Worm (Caenorhabditis elegans) whole organism, L1 larva: ENCODE measurements around the gene lsm-4.
A peak's percentile ranks its signal among the peaks of the same experiment; 100 is the strongest.

Source experiments
- C04F5.9 ChIP-seq: sonication (generic microtip); optimal IDR thresholded peaks from 2 replicates; lab custom pipeline; 2016; ENCODE audit warnings: missing genetic modification characterization, missing compliant biosample characterization
- C34B4.2 ChIP-seq: sonication (generic microtip); optimal IDR thresholded peaks from 2 replicates; lab custom pipeline; 2017; ENCODE audit warnings: mild to moderate bottlenecking, missing genetic modification characterization, missing compliant biosample characterization
- Y116A8C.19 ChIP-seq: sonication (generic microtip); optimal IDR thresholded peaks from 2 replicates; lab custom pipeline; 2016; ENCODE audit warnings: missing compliant biosample characterization, missing genetic modification characterization, borderline replicate concordance
- aha-1 ChIP-seq: fragments of 150-350 bp; optimal IDR thresholded peaks from 2 replicates; lab custom pipeline; 2014; ENCODE audit warnings: missing biosample characterization, missing genetic modification characterization
- alr-1 ChIP-seq: fragments of 200-800 bp; sonication (Bioruptor generic); optimal IDR thresholded peaks from 2 replicates; lab custom pipeline; 2018; ENCODE audit warnings: borderline replicate concordance, mild to moderate bottlenecking, missing genetic modification characterization, missing compliant biosample characterization
- aly-2 ChIP-seq: fragments of 150-350 bp; optimal IDR thresholded peaks from 2 replicates; lab custom pipeline; 2014; ENCODE audit warnings: missing biosample characterization, missing genetic modification characterization
- ama-1 ChIP-seq: fragments of 150-350 bp; optimal IDR thresholded peaks from 2 replicates; lab custom pipeline; 2014
- blmp-1 ChIP-seq: fragments of 150-350 bp; optimal IDR thresholded peaks from 2 replicates; lab custom pipeline; 2014; ENCODE audit warnings: missing biosample characterization, missing genetic modification characterization
- ceh-82 ChIP-seq, 3 experiments: fragments of 150-350 bp in 1 of 3; sonication (generic microtip) in 2 of 3; optimal IDR thresholded peaks; 2 replicates each; lab custom pipeline; 2014 to 2017; ENCODE audit warnings: missing biosample characterization in 3 of 3, missing genetic modification characterization in 3 of 3
- ceh-88 ChIP-seq: fragments of 200-800 bp; sonication (Bioruptor generic); IDR thresholded peaks from 2 replicates; pipeline ENCODE4 v1.3.6; 2022; ENCODE audit warnings: missing genetic modification characterization, missing compliant biosample characterization
- ces-1 ChIP-seq: fragments of 150-350 bp; optimal IDR thresholded peaks from 2 replicates; lab custom pipeline; 2014; ENCODE audit warnings: missing biosample characterization, missing genetic modification reagents, missing genetic modification characterization
- dpl-1 ChIP-seq, 3 experiments: fragments of 150-350 bp in 2 of 3; sonication (generic microtip) in 1 of 3; optimal IDR thresholded peaks; 2 replicates each; lab custom pipeline; 2014 to 2017; ENCODE audit warnings: missing biosample characterization in 3 of 3, missing genetic modification characterization in 3 of 3, missing genetic modification reagents in 3 of 3
- dsc-1 ChIP-seq: sonication (generic microtip); optimal IDR thresholded peaks from 2 replicates; lab custom pipeline; 2016; ENCODE audit warnings: mild to moderate bottlenecking, missing genetic modification characterization, missing compliant biosample characterization
- elt-3 ChIP-seq, 6 experiments: fragments of 150-350 bp in 1 of 6; sonication (generic microtip); optimal IDR thresholded peaks; 2 replicates each; lab custom pipeline; 2017 to 2018; ENCODE audit warnings: missing biosample characterization in 6 of 6, missing genetic modification characterization in 6 of 6, inconsistent platforms in 1 of 6
- fkh-10 ChIP-seq: sonication (generic microtip); optimal IDR thresholded peaks from 2 replicates; lab custom pipeline; 2017; ENCODE audit warnings: missing biosample characterization, missing genetic modification reagents, missing genetic modification characterization
- fkh-8 ChIP-seq: sonication (generic microtip); optimal IDR thresholded peaks from 2 replicates; lab custom pipeline; 2016; ENCODE audit warnings: mild to moderate bottlenecking, missing genetic modification characterization, missing compliant biosample characterization
- fos-1 ChIP-seq: fragments of 150-350 bp; optimal IDR thresholded peaks from 2 replicates; lab custom pipeline; 2014; ENCODE audit warnings: missing biosample characterization, missing genetic modification characterization
- hlh-17 ChIP-seq: fragments of 200-800 bp; sonication (Bioruptor generic); optimal IDR thresholded peaks from 2 replicates; lab custom pipeline; 2018; ENCODE audit warnings: missing genetic modification characterization, mild to moderate bottlenecking, missing compliant biosample characterization, moderate library complexity, borderline replicate concordance
- irx-1 ChIP-seq: sonication (generic microtip); optimal IDR thresholded peaks from 2 replicates; lab custom pipeline; 2016; ENCODE audit warnings: missing genetic modification characterization, missing compliant biosample characterization
- isw-1 ChIP-seq: fragments of 200-800 bp; sonication (Bioruptor generic); IDR thresholded peaks from 2 replicates; pipeline ENCODE4 v1.3.6; 2022; ENCODE audit warnings: missing genetic modification characterization, missing compliant biosample characterization
- jun-1 ChIP-seq: fragments of 150-350 bp; optimal IDR thresholded peaks from 2 replicates; lab custom pipeline; 2014; ENCODE audit warnings: missing biosample characterization, missing genetic modification reagents, missing genetic modification characterization
- lin-14 ChIP-seq: fragments of 200-800 bp; sonication (Bioruptor generic); optimal IDR thresholded peaks from 2 replicates; lab custom pipeline; 2018; ENCODE audit warnings: mild to moderate bottlenecking, missing genetic modification characterization, moderate library complexity, missing compliant biosample characterization
- lin-15B ChIP-seq: fragments of 150-350 bp; sonication (generic microtip); optimal IDR thresholded peaks from 3 replicates; lab custom pipeline; 2014; ENCODE audit warnings: missing biosample characterization, missing genetic modification characterization
- lin-35 ChIP-seq, 2 experiments: fragments of 150-350 bp; optimal IDR thresholded peaks; 2 replicates each; lab custom pipeline; 2014; ENCODE audit warnings: missing biosample characterization in 2 of 2, missing genetic modification characterization in 2 of 2, missing genetic modification reagents in 2 of 2
- lsy-2 ChIP-seq, 2 experiments: fragments of 150-350 bp; optimal IDR thresholded peaks; 2 replicates each; lab custom pipeline; 2014; ENCODE audit warnings: missing biosample characterization in 2 of 2, missing genetic modification characterization in 2 of 2
- mab-9 ChIP-seq: fragments of 200-800 bp; sonication (Bioruptor generic); IDR thresholded peaks from 2 replicates; pipeline ENCODE4 v1.3.6; 2022; ENCODE audit warnings: missing genetic modification reagents, missing genetic modification characterization, missing compliant biosample characterization
- mdl-1 ChIP-seq, 2 experiments: fragments of 150-350 bp; optimal IDR thresholded peaks; 2 replicates each; lab custom pipeline; 2014 to 2017; ENCODE audit warnings: missing biosample characterization in 2 of 2, missing genetic modification characterization in 2 of 2, inconsistent platforms in 1 of 2
- mef-2 ChIP-seq: fragments of 150-350 bp; optimal IDR thresholded peaks from 2 replicates; lab custom pipeline; 2014; ENCODE audit warnings: missing biosample characterization, missing genetic modification characterization
- mep-1 ChIP-seq: fragments of 150-350 bp; optimal IDR thresholded peaks from 2 replicates; lab custom pipeline; 2014; ENCODE audit warnings: missing biosample characterization, missing genetic modification characterization
- nhr-11 ChIP-seq: fragments of 150-350 bp; optimal IDR thresholded peaks from 2 replicates; lab custom pipeline; 2014; ENCODE audit warnings: missing biosample characterization, missing genetic modification characterization
- nhr-12 ChIP-seq: sonication (generic microtip); optimal IDR thresholded peaks from 2 replicates; lab custom pipeline; 2017; ENCODE audit warnings: missing biosample characterization, missing genetic modification characterization
- nhr-20 ChIP-seq: sonication (generic microtip); optimal IDR thresholded peaks from 2 replicates; lab custom pipeline; 2016; ENCODE audit warnings: mild to moderate bottlenecking, missing genetic modification characterization, missing compliant biosample characterization
- nhr-237 ChIP-seq: fragments of 150-350 bp; optimal IDR thresholded peaks from 2 replicates; lab custom pipeline; 2014; ENCODE audit warnings: missing biosample characterization, missing genetic modification characterization
- nhr-28 ChIP-seq: fragments of 150-350 bp; optimal IDR thresholded peaks from 2 replicates; lab custom pipeline; 2014; ENCODE audit warnings: missing biosample characterization, missing genetic modification characterization
- nhr-47 ChIP-seq: sonication (generic microtip); optimal IDR thresholded peaks from 2 replicates; lab custom pipeline; 2016; ENCODE audit warnings: mild to moderate bottlenecking, missing genetic modification characterization, moderate library complexity, missing compliant biosample characterization
- nhr-71 ChIP-seq: sonication (generic microtip); optimal IDR thresholded peaks from 2 replicates; lab custom pipeline; 2016; ENCODE audit warnings: mild to moderate bottlenecking, missing genetic modification characterization, moderate library complexity, missing compliant biosample characterization
- nhr-77 ChIP-seq: fragments of 150-350 bp; optimal IDR thresholded peaks from 2 replicates; lab custom pipeline; 2014; ENCODE audit warnings: missing biosample characterization, missing genetic modification characterization
- nhr-84 ChIP-seq: sonication (generic microtip); optimal IDR thresholded peaks from 2 replicates; lab custom pipeline; 2017; ENCODE audit warnings: missing biosample characterization, missing genetic modification characterization
- nhr-85 ChIP-seq: sonication (generic microtip); peaks from one replicate; lab custom pipeline; 2016; ENCODE audit warnings: missing genetic modification characterization, inconsistent platforms, missing compliant biosample characterization
- nhr-90 ChIP-seq: sonication (generic microtip); optimal IDR thresholded peaks from 2 replicates; lab custom pipeline; 2016; ENCODE audit warnings: mild to moderate bottlenecking, missing genetic modification characterization, missing compliant biosample characterization; ENCODE audit not compliant: poor library complexity
- pag-3 ChIP-seq: sonication (generic microtip); optimal IDR thresholded peaks from 2 replicates; lab custom pipeline; 2017; ENCODE audit warnings: missing genetic modification characterization, mild to moderate bottlenecking, missing compliant biosample characterization, antibody characterized with exemption, borderline replicate concordance; ENCODE audit not compliant: insufficient read depth
- pqm-1 ChIP-seq: sonication (generic microtip); optimal IDR thresholded peaks from 3 replicates; lab custom pipeline; 2017; ENCODE audit warnings: missing biosample characterization, missing genetic modification characterization
- rnt-1 ChIP-seq: sonication (generic microtip); optimal IDR thresholded peaks from 2 replicates; lab custom pipeline; 2016; ENCODE audit warnings: mild to moderate bottlenecking, missing genetic modification characterization, moderate library complexity, missing compliant biosample characterization
- skn-1 ChIP-seq: fragments of 150-350 bp; optimal IDR thresholded peaks from 2 replicates; lab custom pipeline; 2014; ENCODE audit warnings: missing biosample characterization, missing genetic modification characterization
- snpc-4 ChIP-seq: fragments of 150-350 bp; optimal IDR thresholded peaks from 2 replicates; lab custom pipeline; 2014; ENCODE audit warnings: missing biosample characterization, missing genetic modification characterization
- sox-4 ChIP-seq: sonication (generic microtip); optimal IDR thresholded peaks from 2 replicates; lab custom pipeline; 2016; ENCODE audit warnings: missing genetic modification characterization, missing compliant biosample characterization
- sptf-1 ChIP-seq: fragments of 150-350 bp; optimal IDR thresholded peaks from 2 replicates; lab custom pipeline; 2014; ENCODE audit warnings: missing biosample characterization, missing genetic modification characterization
- sup-37 ChIP-seq: fragments of 200-800 bp; sonication (Bioruptor generic); optimal IDR thresholded peaks from 2 replicates; lab custom pipeline; 2018; ENCODE audit warnings: mild to moderate bottlenecking, missing genetic modification characterization, missing compliant biosample characterization
- swsn-7 ChIP-seq: sonication (generic microtip); optimal IDR thresholded peaks from 2 replicates; lab custom pipeline; 2016; ENCODE audit warnings: missing genetic modification characterization, missing compliant biosample characterization
- tlp-1 ChIP-seq: fragments of 150-350 bp; optimal IDR thresholded peaks from 2 replicates; lab custom pipeline; 2014; ENCODE audit warnings: missing biosample characterization, missing genetic modification characterization
- unc-130 ChIP-seq: fragments of 150-350 bp; optimal IDR thresholded peaks from 2 replicates; lab custom pipeline; 2017; ENCODE audit warnings: missing biosample characterization, missing genetic modification characterization, inconsistent platforms
- vab-15 ChIP-seq: sonication (generic microtip); optimal IDR thresholded peaks from 2 replicates; lab custom pipeline; 2017; ENCODE audit warnings: missing genotype, mild to moderate bottlenecking, missing genetic modification characterization, missing compliant biosample characterization
- xbp-1 ChIP-seq: sonication (generic microtip); optimal IDR thresholded peaks from 2 replicates; lab custom pipeline; 2016; ENCODE audit warnings: missing genetic modification characterization, missing compliant biosample characterization
- ztf-11 ChIP-seq, 2 experiments: sonication (generic microtip); optimal IDR thresholded peaks; 2 replicates each; lab custom pipeline; 2016 to 2017; ENCODE audit warnings: missing genetic modification characterization in 2 of 2, missing biosample characterization in 1 of 2, missing compliant biosample characterization in 1 of 2

The lsm-4 gene

DNA sequence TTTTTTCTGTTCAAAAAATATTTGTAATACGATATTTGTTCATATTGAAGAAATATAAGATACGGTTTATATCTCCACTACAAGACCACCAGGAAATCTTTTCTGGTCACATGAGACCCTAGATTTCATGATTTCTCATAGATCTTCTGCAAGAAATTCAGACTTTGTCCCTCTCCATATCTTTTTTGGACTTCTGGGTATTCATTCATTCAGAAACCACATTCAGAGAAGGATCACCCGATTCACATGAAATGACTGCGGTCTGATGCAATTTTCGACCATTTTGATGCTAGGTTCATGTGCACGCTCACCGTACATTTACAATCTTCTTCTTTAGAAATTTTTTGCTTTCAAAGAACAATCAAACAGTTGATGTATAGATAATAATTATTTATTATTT, 26.8 kb upstream of the lsm-4 start (continued):
- TF ChIP-seq alr-1 (no peak), C04F5.9 (tag; lab: Kevin White, UChicago) (no peak), pqm-1 (tag; lab: Kevin White, UChicago) (no peak), dpl-1 (GFP tag; optimal IDR thresholded peaks at IDR 0.05; lab: Kevin White, UChicago) (no peak), ztf-11 (tag; optimal IDR thresholded peaks at IDR 0.05; lab: Kevin White, UChicago) (no peak), ceh-82 (tag; optimal IDR thresholded peaks at IDR 0.05; lab: Kevin White, UChicago) (no peak), snpc-4 (tag; lab: Kevin White, UChicago) (no peak), pag-3 (tag; lab: Kevin White, UChicago) (no peak), blmp-1 (tag; lab: Kevin White, UChicago) (peak; percentile 67), mep-1 (tag; lab: Kevin White, UChicago) (no peak), nhr-47 (no peak), lin-15B (tag; lab: Kevin White, UChicago) (no peak), sup-37 (GFP tag; lab: Kevin White, UChicago) (no peak), fkh-8 (tag; lab: Kevin White, UChicago) (no peak), swsn-7 (no peak), lin-35 (GFP tag; optimal IDR thresholded peaks at IDR 0.05; lab: Kevin White, UChicago) (no peak), irx-1 (tag; lab: Kevin White, UChicago) (no peak), Y116A8C.19 (tag; lab: Kevin White, UChicago) (no peak), aly-2 (tag; lab: Kevin White, UChicago) (no peak), hlh-17 (GFP tag; lab: Kevin White, UChicago) (no peak), C34B4.2 (no peak), fos-1 (tag; lab: Kevin White, UChicago) (no peak), lsy-2 (tag; optimal IDR thresholded peaks at IDR 0.05; lab: Kevin White, UChicago) (no peak), xbp-1 (tag; lab: Kevin White, UChicago) (no peak), dsc-1 (tag; lab: Kevin White, UChicago) (no peak), ama-1 (no peak), unc-130 (tag; lab: Kevin White, UChicago) (no peak), nhr-71 (tag; lab: Kevin White, UChicago) (peak; percentile 61), vab-15 (tag; lab: Kevin White, UChicago) (no peak), ceh-88 (GFP tag; lab: Robert Waterston, UW) (no peak), mab-9 (GFP tag; lab: Robert Waterston, UW) (no peak), fkh-10 (no peak), elt-3 (tag; optimal IDR thresholded peaks at IDR 0.05; lab: Kevin White, UChicago) (peak in 2 of 6 experiments; percentile 29 to 63), nhr-84 (no peak), nhr-237 (tag; lab: Kevin White, UChicago) (no peak), nhr-12 (tag; lab: Kevin White, UChicago) (no peak), nhr-90 (peak; percentile 22), ces-1 (GFP tag; lab: Kevin White, UChicago) (no peak), sptf-1 (tag; lab: Kevin White, UChicago) (no peak), aha-1 (tag; lab: Kevin White, UChicago) (no peak), jun-1 (no peak), nhr-11 (tag; lab: Kevin White, UChicago) (no peak), mdl-1 (tag; optimal IDR thresholded peaks at IDR 0.05; lab: Kevin White, UChicago) (no peak)

DNA sequence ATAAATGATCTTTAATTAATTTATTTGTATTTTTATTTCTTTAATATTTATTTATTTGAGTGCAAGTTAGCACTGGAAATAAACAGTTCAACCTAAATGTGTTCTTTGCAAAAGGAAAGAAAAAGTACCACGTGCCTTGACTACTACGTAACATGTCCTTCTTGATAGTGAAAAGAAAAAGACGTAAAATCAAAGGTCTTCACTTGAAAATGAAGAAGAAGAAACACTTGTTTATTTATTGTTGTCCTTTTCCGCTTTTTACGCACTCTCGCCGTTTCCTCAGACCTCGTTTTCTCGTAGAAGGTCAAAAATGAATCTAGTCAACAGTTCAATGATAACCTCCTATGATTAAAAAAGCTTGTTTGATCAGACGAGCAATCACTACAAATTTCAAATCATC, 25.0 kb upstream of the lsm-4 start:
- TF ChIP-seq sptf-1 (tag; lab: Kevin White, UChicago) (no peak), mep-1 (tag; lab: Kevin White, UChicago) (no peak), pqm-1 (tag; lab: Kevin White, UChicago) (no peak), tlp-1 (tag; lab: Kevin White, UChicago) (no peak), skn-1 (tag; lab: Kevin White, UChicago) (no peak), nhr-20 (tag; lab: Kevin White, UChicago) (peak; percentile 61), nhr-77 (no peak), mef-2 (tag; lab: Kevin White, UChicago) (no peak), hlh-17 (GFP tag; lab: Kevin White, UChicago) (no peak), sox-4 (tag; lab: Kevin White, UChicago) (no peak), rnt-1 (tag; lab: Kevin White, UChicago) (no peak), dpl-1 (GFP tag; optimal IDR thresholded peaks at IDR 0.05; lab: Kevin White, UChicago) (no peak), nhr-85 (no peak), nhr-28 (no peak), pag-3 (tag; lab: Kevin White, UChicago) (no peak), ama-1 (no peak), Y116A8C.19 (tag; lab: Kevin White, UChicago) (no peak), isw-1 (GFP tag; lab: Robert Waterston, UW) (no peak), lin-14 (GFP tag; lab: Kevin White, UChicago) (peak; percentile 53)
